Fruit fly (Drosophila melanogaster) whole organism, embryonic: ENCODE measurements around the gene CG7781.
A peak's percentile ranks its signal among the peaks of the same experiment; 100 is the strongest.

Experiments
- Abd-B ChIP-seq: fragments of 200-800 bp; sonication (Bioruptor generic); optimal IDR thresholded peaks from 2 replicates; lab custom pipeline; 2018; ENCODE audit warnings: missing biosample characterization, mild to moderate bottlenecking, missing genetic modification characterization, moderate library complexity
- Awh ChIP-seq: fragments of 200-800 bp; sonication (Bioruptor generic); IDR thresholded peaks from 2 replicates; pipeline ENCODE4, ENCODE4 v1.3.6; 2022; ENCODE audit warnings: missing biosample characterization, missing genetic modification characterization
- CG10209 ChIP-seq: fragments of 200-800 bp; sonication (Bioruptor generic); optimal IDR thresholded peaks from 3 replicates; lab custom pipeline; 2017; ENCODE audit warnings: missing biosample characterization, mild to moderate bottlenecking, missing genetic modification characterization, missing genetic modification reagents
- CG10366 ChIP-seq: fragments of 200-800 bp; sonication (Bioruptor generic); IDR thresholded peaks from 2 replicates; pipeline ENCODE4 v1.3.6; 2022; ENCODE audit warnings: missing biosample characterization, missing genetic modification characterization
- CG11247 ChIP-seq: fragments of 200-800 bp; sonication (Bioruptor generic); IDR thresholded peaks from 2 replicates; pipeline ENCODE4 v1.3.6; 2022; ENCODE audit warnings: missing biosample characterization, missing genetic modification characterization
- CG13424 ChIP-seq: fragments of 200-800 bp; sonication (Bioruptor generic); optimal IDR thresholded peaks from 2 replicates; lab custom pipeline; 2019; ENCODE audit warnings: missing biosample characterization, mild to moderate bottlenecking, missing genetic modification characterization, moderate library complexity
- CG14014 ChIP-seq: fragments of 200-800 bp; sonication (Bioruptor generic); IDR thresholded peaks from 2 replicates; pipeline ENCODE4 v1.3.6; 2022; ENCODE audit warnings: missing biosample characterization, missing genetic modification characterization
- CG15514 ChIP-seq: fragments of 200-800 bp; sonication (Bioruptor generic); optimal IDR thresholded peaks from 3 replicates; lab custom pipeline; 2017; ENCODE audit warnings: missing biosample characterization, missing genetic modification characterization, mild to moderate bottlenecking, moderate library complexity, missing genetic modification reagents
- CG17328 ChIP-seq: fragments of 200-800 bp; sonication (Bioruptor generic); IDR thresholded peaks from 2 replicates; pipeline ENCODE4 v1.3.6; 2022; ENCODE audit warnings: missing biosample characterization, missing genetic modification characterization
- CG17912 ChIP-seq: fragments of 200-800 bp; sonication (Bioruptor generic); optimal IDR thresholded peaks from 2 replicates; lab custom pipeline; 2018; ENCODE audit warnings: missing biosample characterization, mild to moderate bottlenecking, missing genetic modification characterization
- CG2202 ChIP-seq: fragments of 200-800 bp; sonication (Bioruptor generic); optimal IDR thresholded peaks from 2 replicates; lab custom pipeline; 2018; ENCODE audit warnings: missing biosample characterization, mild to moderate bottlenecking, missing genetic modification characterization
- CG30431 ChIP-seq: fragments of 200-800 bp; sonication (Bioruptor generic); optimal IDR thresholded peaks from 2 replicates; lab custom pipeline; 2017; ENCODE audit warnings: missing biosample characterization, missing genetic modification characterization
- CG3065 ChIP-seq: fragments of 200-800 bp; sonication (Bioruptor generic); optimal IDR thresholded peaks from 2 replicates; lab custom pipeline; 2016; ENCODE audit warnings: missing biosample characterization, missing genetic modification characterization
- CG31224 ChIP-seq: fragments of 200-800 bp; sonication (Bioruptor generic); IDR thresholded peaks from 2 replicates; pipeline ENCODE4 v1.3.6; 2022; ENCODE audit warnings: missing biosample characterization, missing genetic modification characterization
- CG3726 ChIP-seq: fragments of 200-800 bp; sonication (Bioruptor generic); IDR thresholded peaks from 3 replicates; pipeline ENCODE4, ENCODE4 v1.3.6; 2022; ENCODE audit warnings: missing biosample characterization, missing genetic modification characterization
- CG43689 ChIP-seq: fragments of 200-800 bp; sonication (Bioruptor generic); IDR thresholded peaks from 2 replicates; pipeline ENCODE4 v1.3.6; 2022; ENCODE audit warnings: missing biosample characterization, missing genetic modification characterization
- CG5245 ChIP-seq: fragments of 200-800 bp; sonication (Bioruptor generic); optimal IDR thresholded peaks from 3 replicates; lab custom pipeline; 2016; ENCODE audit warnings: missing biosample characterization, missing genetic modification characterization
- CG6683 ChIP-seq: fragments of 200-800 bp; sonication (Bioruptor generic); optimal IDR thresholded peaks from 2 replicates; lab custom pipeline; 2017; ENCODE audit warnings: missing biosample characterization, mild to moderate bottlenecking, missing genetic modification characterization, missing genetic modification reagents
- CG7556 ChIP-seq: fragments of 200-800 bp; sonication (Bioruptor generic); optimal IDR thresholded peaks from 2 replicates; lab custom pipeline; 2017; ENCODE audit warnings: missing biosample characterization, mild to moderate bottlenecking, missing genetic modification characterization
- CG7987 ChIP-seq: fragments of 200-800 bp; sonication (Bioruptor generic); optimal IDR thresholded peaks from 2 replicates; lab custom pipeline; 2018; ENCODE audit warnings: missing biosample characterization, mild to moderate bottlenecking, missing genetic modification characterization, moderate library complexity
- CG9876 ChIP-seq: fragments of 200-800 bp; sonication (Bioruptor generic); optimal IDR thresholded peaks from 2 replicates; lab custom pipeline; 2016; ENCODE audit warnings: missing biosample characterization, missing genetic modification characterization
- Eip74EF ChIP-seq, 2 experiments: fragments of 200-800 bp in 1 of 2; fragments of >200 bp in 1 of 2; sonication (Bioruptor generic) in 1 of 2; optimal IDR thresholded peaks; 2 replicates each; lab custom pipeline; 2017 to 2019; ENCODE audit warnings: missing biosample characterization in 2 of 2, missing genetic modification characterization in 2 of 2, mild to moderate bottlenecking in 1 of 2, moderate library complexity in 1 of 2
- Ets97D ChIP-seq: fragments of 200-800 bp; sonication (Bioruptor generic); optimal IDR thresholded peaks from 3 replicates; lab custom pipeline; 2016; ENCODE audit warnings: missing biosample characterization, missing genetic modification characterization
- Fer2 ChIP-seq: fragments of 200-800 bp; sonication (Bioruptor generic); optimal IDR thresholded peaks from 2 replicates; lab custom pipeline; 2018; ENCODE audit warnings: missing biosample characterization, mild to moderate bottlenecking, missing genetic modification characterization, moderate library complexity
- Hmx ChIP-seq: fragments of 200-800 bp; sonication (Bioruptor generic); optimal IDR thresholded peaks from 2 replicates; lab custom pipeline; 2016; ENCODE audit warnings: missing biosample characterization, missing genetic modification characterization
- Jarid2 ChIP-seq: fragments of 200-800 bp; sonication (Bioruptor generic); optimal IDR thresholded peaks from 3 replicates; lab custom pipeline; 2017; ENCODE audit warnings: mild to moderate bottlenecking, missing biosample characterization, missing genetic modification reagents, missing genetic modification characterization
- Max ChIP-seq: fragments of 200-800 bp; sonication (Bioruptor generic); optimal IDR thresholded peaks from 2 replicates; lab custom pipeline; 2016; ENCODE audit warnings: missing biosample characterization, mild to moderate bottlenecking, missing genetic modification characterization
- NK7.1 ChIP-seq: fragments of 200-800 bp; sonication (Bioruptor generic); optimal IDR thresholded peaks from 3 replicates; lab custom pipeline; 2016; ENCODE audit warnings: missing biosample characterization, missing genetic modification characterization
- Nf-YB ChIP-seq: fragments of 200-800 bp; sonication (Bioruptor generic); optimal IDR thresholded peaks from 3 replicates; lab custom pipeline; 2019; ENCODE audit warnings: missing biosample characterization, mild to moderate bottlenecking, missing genetic modification characterization, moderate library complexity
- Oaz ChIP-seq: fragments of 200-800 bp; sonication (Bioruptor generic); IDR thresholded peaks from 2 replicates; pipeline ENCODE4 v1.3.6; 2022; ENCODE audit warnings: missing biosample characterization, missing genetic modification characterization
- Stat92E ChIP-seq, 3 experiments: fragments of >200 bp in 2 of 3; fragments of 200-800 bp in 1 of 3; sonication (Bioruptor generic) in 1 of 3; optimal IDR thresholded peaks; 2 replicates each; lab custom pipeline; 2017 to 2019; ENCODE audit warnings: missing biosample characterization in 3 of 3, missing genetic modification characterization in 3 of 3, mild to moderate bottlenecking in 1 of 3, moderate library complexity in 1 of 3
- Taf1 ChIP-seq: fragments of 200-800 bp; sonication (Bioruptor generic); IDR thresholded peaks from 2 replicates; pipeline ENCODE4 v1.3.6; 2022; ENCODE audit warnings: missing biosample characterization, missing genetic modification characterization
- al ChIP-seq: fragments of 200-800 bp; sonication (Bioruptor generic); IDR thresholded peaks from 2 replicates; pipeline ENCODE4 v1.3.6; 2022; ENCODE audit warnings: missing biosample characterization, missing genetic modification characterization
- ase ChIP-seq: fragments of 200-800 bp; sonication (Bioruptor generic); IDR thresholded peaks from 3 replicates; pipeline ENCODE4 v1.3.6; 2022; ENCODE audit warnings: missing biosample characterization, missing genetic modification characterization
- btn ChIP-seq: fragments of 200-800 bp; sonication (Bioruptor generic); optimal IDR thresholded peaks from 2 replicates; lab custom pipeline; 2016; ENCODE audit warnings: missing biosample characterization, missing genetic modification characterization
- chn ChIP-seq: fragments of 200-800 bp; sonication (Bioruptor generic); optimal IDR thresholded peaks from 2 replicates; lab custom pipeline; 2016; ENCODE audit warnings: missing biosample characterization, missing genetic modification characterization
- croc ChIP-seq: fragments of 200-800 bp; sonication (Bioruptor generic); conservative IDR thresholded peaks from 3 replicates; pipeline ENCODE4 v1.3.6; 2022; ENCODE audit warnings: missing biosample characterization, missing genetic modification characterization
- ewg ChIP-seq: fragments of 200-800 bp; sonication (Bioruptor generic); optimal IDR thresholded peaks from 3 replicates; lab custom pipeline; 2017; ENCODE audit warnings: mild to moderate bottlenecking, missing biosample characterization, missing genetic modification reagents, missing genetic modification characterization
- fd102C ChIP-seq: fragments of 200-800 bp; sonication (Bioruptor generic); optimal IDR thresholded peaks from 2 replicates; lab custom pipeline; 2018; ENCODE audit warnings: missing biosample characterization, mild to moderate bottlenecking, missing genetic modification characterization, moderate library complexity
- gfzf ChIP-seq: fragments of 200-800 bp; sonication (Bioruptor generic); optimal IDR thresholded peaks from 2 replicates; lab custom pipeline; 2016; ENCODE audit warnings: missing biosample characterization, mild to moderate bottlenecking, missing genetic modification characterization, moderate library complexity
- hb ChIP-seq: fragments of 200-800 bp; sonication (Bioruptor generic); IDR thresholded peaks from 3 replicates; pipeline ENCODE4 v1.3.6; 2022; ENCODE audit warnings: missing biosample characterization, missing genetic modification characterization; ENCODE audit not compliant: partially characterized antibody
- her ChIP-seq: fragments of 200-800 bp; sonication (Bioruptor generic); optimal IDR thresholded peaks from 2 replicates; lab custom pipeline; 2016; ENCODE audit warnings: missing biosample characterization, missing genetic modification characterization
- inv ChIP-seq: fragments of 200-800 bp; sonication (Bioruptor generic); IDR thresholded peaks from 2 replicates; pipeline ENCODE4 v1.3.6; 2022; ENCODE audit warnings: missing biosample characterization, missing genetic modification characterization; ENCODE audit not compliant: partially characterized antibody
- row ChIP-seq: fragments of 200-800 bp; sonication (Bioruptor generic); IDR thresholded peaks from 3 replicates; pipeline ENCODE4 v1.3.6; 2022; ENCODE audit warnings: missing biosample characterization, missing genetic modification characterization
- sens ChIP-seq: fragments of 200-800 bp; sonication (Bioruptor generic); peaks from one replicate; lab custom pipeline; 2016; ENCODE audit warnings: missing biosample characterization, missing genetic modification characterization
- sima ChIP-seq: fragments of 200-800 bp; sonication (Bioruptor generic); optimal IDR thresholded peaks from 2 replicates; lab custom pipeline; 2016; ENCODE audit warnings: missing biosample characterization, missing genetic modification characterization
- toy ChIP-seq: fragments of 200-800 bp; sonication (Bioruptor generic); IDR thresholded peaks from 2 replicates; pipeline ENCODE4 v1.3.6; 2022; ENCODE audit warnings: missing biosample characterization, missing genetic modification characterization
- tx ChIP-seq: fragments of 200-800 bp; sonication (Bioruptor generic); optimal IDR thresholded peaks from 2 replicates; lab custom pipeline; 2016; ENCODE audit warnings: missing biosample characterization, missing genetic modification characterization
- vfl ChIP-seq: fragments of 200-800 bp; sonication (Bioruptor generic); optimal IDR thresholded peaks from 2 replicates; lab custom pipeline; 2016; ENCODE audit warnings: missing biosample characterization, missing genetic modification characterization
- zen ChIP-seq: fragments of 200-800 bp; sonication (Bioruptor generic); optimal IDR thresholded peaks from 3 replicates; lab custom pipeline; 2018; ENCODE audit warnings: missing biosample characterization, mild to moderate bottlenecking, missing genetic modification characterization, moderate library complexity

Gene CG7781

dm6 chr2L:8279400-8280065 lies 45.7 kb downstream of the CG7781 start (continued):
- TF ChIP-seq CG7987 (GFP tag; lab: Kevin White, UChicago): no peak
- peak; percentile 22 for TF ChIP-seq fd102C (GFP tag; lab: Kevin White, UChicago)
- peak in 1 of 3 experiments; percentile 67 for TF ChIP-seq Stat92E (GFP tag; optimal IDR thresholded peaks at IDR 0.05; lab: Kevin White, UChicago)
- TF ChIP-seq chn: peak; percentile 70
- TF ChIP-seq Hmx: no peak
- peak; percentile 67 for TF ChIP-seq CG10209 (GFP tag; lab: Kevin White, UChicago)
- TF ChIP-seq Awh (GFP tag; lab: Robert Waterston, UW): 0 out of 2 replicates have a peak, but pooled peaks have one; percentile 50
- no peak for TF ChIP-seq Taf1 (GFP tag; lab: Robert Waterston, UW)
- TF ChIP-seq inv: no peak
- TF ChIP-seq ase (GFP tag; lab: Robert Waterston, UW): no peak
- no peak for TF ChIP-seq CG17912
- TF ChIP-seq CG17328 (GFP tag; lab: Robert Waterston, UW): peak; percentile 82
- TF ChIP-seq CG5245 (GFP tag; lab: Kevin White, UChicago): peak; percentile 60
- no peak for TF ChIP-seq her (GFP tag; lab: Kevin White, UChicago)
- TF ChIP-seq Abd-B (GFP tag; lab: Kevin White, UChicago): peak; percentile 36
- peak; percentile 32 for TF ChIP-seq Max
- TF ChIP-seq zen: peak; percentile 71
- TF ChIP-seq CG11247 (GFP tag; lab: Robert Waterston, UW): no peak
- peak in 1 of 2 experiments; percentile 17 for TF ChIP-seq Eip74EF (GFP tag; optimal IDR thresholded peaks at IDR 0.05; lab: Kevin White, UChicago)
- peak; percentile 82 for TF ChIP-seq CG2202
- TF ChIP-seq CG14014 (GFP tag; lab: Robert Waterston, UW): no peak
- peak; percentile 22 for TF ChIP-seq vfl (GFP tag; lab: Kevin White, UChicago)
- TF ChIP-seq Nf-YB: peak; percentile 39
- TF ChIP-seq CG6683 (GFP tag; lab: Kevin White, UChicago): no peak
- peak; percentile 56 for TF ChIP-seq CG13424 (tag; lab: Kevin White, UChicago)
- TF ChIP-seq CG31224 (GFP tag; lab: Robert Waterston, UW): no peak
- no peak for TF ChIP-seq gfzf (GFP tag; lab: Kevin White, UChicago)
- TF ChIP-seq Jarid2 (GFP tag; lab: Kevin White, UChicago): no peak
- no peak for TF ChIP-seq btn (GFP tag; lab: Kevin White, UChicago)
- TF ChIP-seq CG30431 (GFP tag; lab: Kevin White, UChicago): peak; percentile 63
- TF ChIP-seq CG43689: no peak
- TF ChIP-seq Oaz (GFP tag; lab: Robert Waterston, UW): no peak
- TF ChIP-seq NK7.1: no peak
- TF ChIP-seq CG3726 (GFP tag; lab: Robert Waterston, UW): no peak
- TF ChIP-seq row: peak; percentile 69
- TF ChIP-seq hb (GFP tag; lab: Robert Waterston, UW): no peak
- no peak for TF ChIP-seq CG15514 (GFP tag; lab: Kevin White, UChicago)
- TF ChIP-seq al (GFP tag; lab: Robert Waterston, UW): no peak
- TF ChIP-seq toy: no peak
- TF ChIP-seq CG7556 (GFP tag; lab: Kevin White, UChicago): peak; percentile 63
- TF ChIP-seq ewg: peak; percentile 44
- peak; percentile 76 for TF ChIP-seq croc (GFP tag; lab: Robert Waterston, UW)
- TF ChIP-seq CG3065 (GFP tag; lab: Kevin White, UChicago): no peak
- TF ChIP-seq sens: peak; percentile 98
- no peak for TF ChIP-seq Fer2 (tag; lab: Kevin White, UChicago)
- peak; percentile 39 for TF ChIP-seq CG10366 (GFP tag; lab: Robert Waterston, UW)
- no peak for TF ChIP-seq CG9876 (GFP tag; lab: Kevin White, UChicago)
- no peak for TF ChIP-seq sima (GFP tag; lab: Kevin White, UChicago)
- peak; percentile 36 for TF ChIP-seq tx (GFP tag; lab: Kevin White, UChicago)
- TF ChIP-seq Ets97D (GFP tag; lab: Kevin White, UChicago): peak; percentile 27
